Worm (Caenorhabditis elegans): ENCODE results near the gene Y34B4A.7.

DNA sequence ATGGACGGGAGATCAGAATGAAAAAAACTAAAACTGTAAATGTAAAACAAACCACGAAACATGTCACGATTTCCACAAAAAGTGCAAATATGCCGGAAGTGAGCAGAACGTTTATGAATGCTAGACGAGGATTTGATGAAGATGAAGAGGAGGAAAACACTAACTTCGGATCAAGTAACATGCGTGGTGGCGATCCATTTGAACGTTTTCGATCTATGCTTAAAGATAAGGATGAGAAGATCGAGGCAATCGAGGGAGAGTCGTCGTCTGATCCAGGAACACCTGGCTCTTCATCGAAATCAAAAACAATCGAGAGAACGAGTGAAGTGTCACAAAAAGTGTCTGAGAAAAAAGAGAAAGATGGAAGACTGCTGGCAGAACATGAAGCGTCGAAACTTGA lies 21.2 kb downstream of the Y34B4A.7 start:
- no peak for TF ChIP-seq nhr-77 (tag; optimal IDR thresholded peaks at IDR 0.05)
- no peak for TF ChIP-seq dmd-4 (tag; optimal IDR thresholded peaks at IDR 0.05)
- no peak for TF ChIP-seq Y55F3AM.14 (GFP tag; optimal IDR thresholded peaks at IDR 0.05)
- no peak for TF ChIP-seq sma-9 (GFP tag; optimal IDR thresholded peaks at IDR 0.05)
- no peak for TF ChIP-seq sma-9 (tag; optimal IDR thresholded peaks at IDR 0.05)
